Fruit fly (Drosophila melanogaster) whole organism, embryonic: ENCODE results near the gene CG5731.
A peak's percentile ranks its signal among the peaks of the same experiment; 100 is the strongest.

ENCODE experiments used
- CG1024 ChIP-seq: fragments of 200-800 bp; sonication (Bioruptor generic); IDR thresholded peaks from 2 replicates; pipeline ENCODE4 v1.3.6; 2022; ENCODE audit warnings: missing biosample characterization, missing genetic modification characterization
- CG10267 ChIP-seq: fragments of 200-800 bp; sonication (Bioruptor generic); optimal IDR thresholded peaks from 2 replicates; lab custom pipeline; 2018; ENCODE audit warnings: missing biosample characterization, mild to moderate bottlenecking, missing genetic modification characterization, moderate library complexity
- CG12104 ChIP-seq: fragments of 200-800 bp; sonication (Bioruptor generic); optimal IDR thresholded peaks from 3 replicates; lab custom pipeline; 2016; ENCODE audit warnings: missing biosample characterization, missing genetic modification characterization
- CG14050 ChIP-seq: fragments of 200-800 bp; sonication (Bioruptor generic); IDR thresholded peaks from 3 replicates; pipeline ENCODE4 v1.3.6; 2022; ENCODE audit warnings: missing biosample characterization, missing genetic modification characterization
- CG14667 ChIP-seq: fragments of 200-800 bp; sonication (Bioruptor generic); IDR thresholded peaks from 2 replicates; pipeline ENCODE4 v1.3.6; 2022; ENCODE audit warnings: missing biosample characterization, missing genetic modification characterization
- CG15011 ChIP-seq: fragments of 200-800 bp; sonication (Bioruptor generic); optimal IDR thresholded peaks from 3 replicates; lab custom pipeline; 2018; ENCODE audit warnings: missing biosample characterization, mild to moderate bottlenecking, missing genetic modification characterization
- CG15269 ChIP-seq: fragments of 200-800 bp; sonication (Bioruptor generic); optimal IDR thresholded peaks from 2 replicates; lab custom pipeline; 2018; ENCODE audit warnings: missing biosample characterization, mild to moderate bottlenecking, missing genetic modification characterization, moderate library complexity
- CG2875 ChIP-seq: fragments of 200-800 bp; sonication (Bioruptor generic); optimal IDR thresholded peaks from 2 replicates; lab custom pipeline; 2017; ENCODE audit warnings: missing biosample characterization, mild to moderate bottlenecking, missing genetic modification characterization, missing genetic modification reagents
- CG34422 ChIP-seq: fragments of 200-800 bp; sonication (Bioruptor generic); IDR thresholded peaks from 3 replicates; pipeline ENCODE4 v1.3.6; 2022; ENCODE audit warnings: missing biosample characterization, missing genetic modification characterization
- CG3847 ChIP-seq: fragments of 200-800 bp; sonication (Bioruptor generic); IDR thresholded peaks from 2 replicates; pipeline ENCODE4 v1.3.6; 2022; ENCODE audit warnings: missing biosample characterization, missing genetic modification characterization
- CG5180 ChIP-seq: fragments of 200-800 bp; sonication (Bioruptor generic); optimal IDR thresholded peaks from 3 replicates; lab custom pipeline; 2017; ENCODE audit warnings: missing biosample characterization, missing genetic modification characterization, mild to moderate bottlenecking, moderate library complexity, missing genetic modification reagents
- CG6765 ChIP-seq: fragments of 200-800 bp; sonication (Bioruptor generic); optimal IDR thresholded peaks from 3 replicates; lab custom pipeline; 2017; ENCODE audit warnings: missing biosample characterization, mild to moderate bottlenecking, missing genetic modification characterization
- CG6791 ChIP-seq: fragments of 200-800 bp; sonication (Bioruptor generic); IDR thresholded peaks from 3 replicates; pipeline ENCODE4 v1.3.6; 2022; ENCODE audit warnings: missing biosample characterization, missing genetic modification characterization; ENCODE audit not compliant: partially characterized antibody
- CG7372 ChIP-seq: fragments of 200-800 bp; sonication (Bioruptor generic); IDR thresholded peaks from 2 replicates; pipeline ENCODE4 v1.3.6; 2022; ENCODE audit warnings: missing biosample characterization, missing genetic modification characterization
- CG8281 ChIP-seq: fragments of 200-800 bp; sonication (Bioruptor generic); optimal IDR thresholded peaks from 2 replicates; lab custom pipeline; 2018; ENCODE audit warnings: missing biosample characterization, mild to moderate bottlenecking, missing genetic modification characterization, moderate library complexity
- CG8478 ChIP-seq: fragments of >200 bp; optimal IDR thresholded peaks from 2 replicates; lab custom pipeline; 2018
- CG8924 ChIP-seq: fragments of 200-800 bp; optimal IDR thresholded peaks from 3 replicates; lab custom pipeline; 2019; ENCODE audit warnings: missing biosample characterization, mild to moderate bottlenecking, missing genetic modification characterization, moderate library complexity
- D19B ChIP-seq: fragments of 200-800 bp; sonication (Bioruptor generic); optimal IDR thresholded peaks from 2 replicates; lab custom pipeline; 2017; ENCODE audit warnings: missing biosample characterization, mild to moderate bottlenecking, missing genetic modification characterization
- Dref ChIP-seq: fragments of 200-800 bp; sonication (Bioruptor generic); IDR thresholded peaks from 2 replicates; pipeline ENCODE4 v1.3.6; 2022; ENCODE audit warnings: missing biosample characterization, missing genetic modification characterization
- Drgx ChIP-seq: fragments of 200-800 bp; sonication (Bioruptor generic); IDR thresholded peaks from 2 replicates; pipeline ENCODE4 v1.3.6; 2022; ENCODE audit warnings: missing biosample characterization, missing genetic modification characterization
- Eip74EF ChIP-seq, 2 experiments: fragments of 200-800 bp in 1 of 2; fragments of >200 bp in 1 of 2; sonication (Bioruptor generic) in 1 of 2; optimal IDR thresholded peaks; 2 replicates each; lab custom pipeline; 2017 to 2019; ENCODE audit warnings: missing biosample characterization in 2 of 2, missing genetic modification characterization in 2 of 2, mild to moderate bottlenecking in 1 of 2, moderate library complexity in 1 of 2
- Elba2 ChIP-seq: fragments of 200-800 bp; sonication (Bioruptor generic); optimal IDR thresholded peaks from 3 replicates; lab custom pipeline; 2016; ENCODE audit warnings: missing biosample characterization, missing genetic modification characterization
- H15 ChIP-seq: fragments of 200-800 bp; sonication (Bioruptor generic); IDR thresholded peaks from 3 replicates; pipeline ENCODE4 v1.3.6; 2022; ENCODE audit warnings: missing biosample characterization, missing genetic modification characterization
- HmgZ ChIP-seq: fragments of 200-800 bp; sonication (Bioruptor generic); optimal IDR thresholded peaks from 2 replicates; lab custom pipeline; 2018; ENCODE audit warnings: missing biosample characterization, mild to moderate bottlenecking, missing genetic modification characterization
- Mad ChIP-seq: fragments of 200-800 bp; sonication (Bioruptor generic); optimal IDR thresholded peaks from 2 replicates; lab custom pipeline; 2016; ENCODE audit warnings: missing biosample characterization, missing genetic modification characterization
- Sry-δ ChIP-seq: fragments of 200-800 bp; sonication (Bioruptor generic); optimal IDR thresholded peaks from 2 replicates; lab custom pipeline; 2016; ENCODE audit warnings: missing biosample characterization, missing genetic modification characterization
- Taf1 ChIP-seq: fragments of 200-800 bp; sonication (Bioruptor generic); IDR thresholded peaks from 2 replicates; pipeline ENCODE4 v1.3.6; 2022; ENCODE audit warnings: missing biosample characterization, missing genetic modification characterization
- YL-1 ChIP-seq: fragments of 200-800 bp; sonication (Bioruptor generic); optimal IDR thresholded peaks from 3 replicates; lab custom pipeline; 2017; ENCODE audit warnings: missing biosample characterization, mild to moderate bottlenecking, missing genetic modification characterization
- al ChIP-seq: fragments of 200-800 bp; sonication (Bioruptor generic); IDR thresholded peaks from 2 replicates; pipeline ENCODE4 v1.3.6; 2022; ENCODE audit warnings: missing biosample characterization, missing genetic modification characterization
- az2 ChIP-seq: fragments of 200-800 bp; sonication (Bioruptor generic); optimal IDR thresholded peaks from 3 replicates; lab custom pipeline; 2016; ENCODE audit warnings: missing biosample characterization, missing genetic modification characterization
- cas ChIP-seq: fragments of 200-800 bp; sonication (Bioruptor generic); IDR thresholded peaks from 2 replicates; pipeline ENCODE4 v1.3.6; 2022; ENCODE audit warnings: missing biosample characterization, missing genetic modification characterization
- cato ChIP-seq: fragments of 200-800 bp; sonication (Bioruptor generic); optimal IDR thresholded peaks from 2 replicates; lab custom pipeline; 2016; ENCODE audit warnings: missing biosample characterization, missing genetic modification characterization, borderline replicate concordance
- crc ChIP-seq: fragments of 200-800 bp; sonication (Bioruptor generic); optimal IDR thresholded peaks from 2 replicates; lab custom pipeline; 2016; ENCODE audit warnings: missing biosample characterization, missing genetic modification characterization
- dmrt11E ChIP-seq: fragments of 200-800 bp; sonication (Bioruptor generic); optimal IDR thresholded peaks from 3 replicates; lab custom pipeline; 2018; ENCODE audit warnings: missing biosample characterization, mild to moderate bottlenecking, missing genetic modification characterization, moderate library complexity
- ems ChIP-seq: fragments of 200-800 bp; sonication (Bioruptor generic); optimal IDR thresholded peaks from 3 replicates; lab custom pipeline; 2016; ENCODE audit warnings: missing biosample characterization, missing genetic modification characterization
- en ChIP-seq: fragments of 200-800 bp; sonication (Bioruptor generic); optimal IDR thresholded peaks from 2 replicates; lab custom pipeline; 2016; ENCODE audit warnings: missing biosample characterization, missing genetic modification characterization
- fd96Cb ChIP-seq: fragments of 200-800 bp; sonication (Bioruptor generic); optimal IDR thresholded peaks from 2 replicates; lab custom pipeline; 2018; ENCODE audit warnings: missing biosample characterization, mild to moderate bottlenecking, missing genetic modification characterization, moderate library complexity
- grn ChIP-seq: fragments of 200-800 bp; sonication (Bioruptor generic); optimal IDR thresholded peaks from 3 replicates; lab custom pipeline; 2017; ENCODE audit warnings: missing biosample characterization, missing genetic modification characterization
- gsb-n ChIP-seq: fragments of 200-800 bp; sonication (Bioruptor generic); optimal IDR thresholded peaks from 3 replicates; lab custom pipeline; 2018; ENCODE audit warnings: missing biosample characterization, mild to moderate bottlenecking, missing genetic modification characterization
- hbn ChIP-seq: fragments of 200-800 bp; sonication (Bioruptor generic); IDR thresholded peaks from 2 replicates; pipeline ENCODE4 v1.3.6; 2022; ENCODE audit warnings: missing biosample characterization, missing genetic modification characterization; ENCODE audit not compliant: partially characterized antibody
- klu ChIP-seq: fragments of 200-800 bp; sonication (Bioruptor generic); IDR thresholded peaks from 2 replicates; pipeline ENCODE4 v1.3.6; 2022; ENCODE audit warnings: missing biosample characterization, missing genetic modification characterization
- maf-S ChIP-seq: fragments of 200-800 bp; sonication (Bioruptor generic); optimal IDR thresholded peaks from 2 replicates; lab custom pipeline; 2016; ENCODE audit warnings: missing biosample characterization, missing genetic modification characterization
- onecut ChIP-seq: fragments of 200-800 bp; sonication (Bioruptor generic); IDR thresholded peaks from 2 replicates; pipeline ENCODE4 v1.3.6; 2022; ENCODE audit warnings: missing biosample characterization, missing genetic modification characterization
- org-1 ChIP-seq: fragments of 200-800 bp; sonication (Bioruptor generic); optimal IDR thresholded peaks from 2 replicates; lab custom pipeline; 2017; ENCODE audit warnings: missing biosample characterization, missing genetic modification characterization
- peb ChIP-seq: fragments of 200-800 bp; sonication (Bioruptor generic); IDR thresholded peaks from 2 replicates; pipeline ENCODE4 v1.3.6; 2022; ENCODE audit warnings: missing biosample characterization, missing genetic modification characterization
- prd ChIP-seq, 3 experiments: fragments of >200 bp in 2 of 3; fragments of 200-800 bp in 1 of 3; sonication (Bioruptor generic) in 1 of 3; optimal IDR thresholded peaks in 2 of 3; IDR thresholded peaks in 1 of 3; 2 replicates in 2 of 3; 3 replicates in 1 of 3; pipeline versions ENCODE4 v1.3.6 to Lab custom; 2017 to 2022; ENCODE audit warnings: missing biosample characterization in 1 of 3, missing genetic modification characterization in 1 of 3
- scrt ChIP-seq: fragments of 200-800 bp; sonication (Bioruptor generic); optimal IDR thresholded peaks from 2 replicates; lab custom pipeline; 2018; ENCODE audit warnings: missing biosample characterization, mild to moderate bottlenecking, missing genetic modification characterization, moderate library complexity
- seq ChIP-seq: fragments of 200-800 bp; sonication (Bioruptor generic); IDR thresholded peaks from 2 replicates; pipeline ENCODE4 v1.3.6; 2022; ENCODE audit warnings: missing biosample characterization, missing genetic modification characterization
- slou ChIP-seq: fragments of 200-800 bp; sonication (Bioruptor generic); optimal IDR thresholded peaks from 3 replicates; lab custom pipeline; 2016; ENCODE audit warnings: missing biosample characterization, missing genetic modification characterization
- sqz ChIP-seq: fragments of 200-800 bp; sonication (Bioruptor generic); optimal IDR thresholded peaks from 3 replicates; lab custom pipeline; 2018; ENCODE audit warnings: missing biosample characterization, mild to moderate bottlenecking, missing genetic modification characterization
- vfl ChIP-seq: fragments of 200-800 bp; sonication (Bioruptor generic); optimal IDR thresholded peaks from 2 replicates; lab custom pipeline; 2016; ENCODE audit warnings: missing biosample characterization, missing genetic modification characterization

CG5731 gene

dm6 chr2L:10200847-10201246 is 8.7 kb downstream of the CG5731 start, which contains the start of the genes Ripalpha and RpL7 (continued):
- peak; percentile 98 for TF ChIP-seq CG34422 (GFP tag; lab: Robert Waterston, UW)
- TF ChIP-seq scrt (GFP tag; lab: Kevin White, UChicago), result peak; percentile 95
- TF ChIP-seq CG6791 (GFP tag; lab: Robert Waterston, UW), result peak; percentile 95
- peak; percentile 97 for TF ChIP-seq H15 (GFP tag; lab: Robert Waterston, UW)
- TF ChIP-seq Mad (GFP tag; lab: Kevin White, UChicago), result peak; percentile 99
- TF ChIP-seq seq (GFP tag; lab: Robert Waterston, UW), result peak; percentile 91
- peak; percentile 91 for TF ChIP-seq dmrt11E (tag; lab: Kevin White, UChicago)
- TF ChIP-seq fd96Cb, result peak; percentile 78
- peak; percentile 84 for TF ChIP-seq Drgx (GFP tag; lab: Robert Waterston, UW)
- TF ChIP-seq Elba2 (GFP tag; lab: Kevin White, UChicago), result peak; percentile 80
- peak; percentile 96 for TF ChIP-seq onecut (GFP tag; lab: Robert Waterston, UW)
- peak; percentile 98 for TF ChIP-seq HmgZ (tag; lab: Kevin White, UChicago)
- peak; percentile 89 for TF ChIP-seq CG5180 (GFP tag; lab: Kevin White, UChicago)
- peak; percentile 96 for TF ChIP-seq sqz (GFP tag; lab: Kevin White, UChicago)
- TF ChIP-seq YL-1, result peak; percentile 100
- peak; percentile 84 for TF ChIP-seq klu
- peak in 1 of 2 experiments; percentile 83 for TF ChIP-seq Eip74EF (GFP tag; optimal IDR thresholded peaks at IDR 0.05; lab: Kevin White, UChicago)
- peak; percentile 96 for TF ChIP-seq slou (GFP tag; lab: Kevin White, UChicago)
- peak; percentile 93 for TF ChIP-seq CG7372 (GFP tag; lab: Robert Waterston, UW)
- peak; percentile 82 for TF ChIP-seq CG8281 (tag; lab: Kevin White, UChicago)
- TF ChIP-seq CG15011 (GFP tag; lab: Kevin White, UChicago), result peak; percentile 96
- TF ChIP-seq Taf1 (GFP tag; lab: Robert Waterston, UW), result peak; percentile 80; the same call in 1 of the 2 replicates
- no peak for TF ChIP-seq CG8478 (lab: Kevin White, UChicago)
- peak; percentile 93 for TF ChIP-seq CG15269 (tag; lab: Kevin White, UChicago)
- peak; percentile 93 for TF ChIP-seq cas (GFP tag; lab: Robert Waterston, UW)
- peak; percentile 99 for TF ChIP-seq CG2875
- peak; percentile 100 for TF ChIP-seq CG6765 (GFP tag; lab: Kevin White, UChicago)
- TF ChIP-seq maf-S (GFP tag; lab: Kevin White, UChicago), result peak; percentile 98
- TF ChIP-seq CG14050, result peak; percentile 95
- peak; percentile 91 for TF ChIP-seq D19B (GFP tag; lab: Kevin White, UChicago)
- peak; percentile 98 for TF ChIP-seq Dref (GFP tag; lab: Robert Waterston, UW)
- peak; percentile 88 for TF ChIP-seq CG14667
- peak; percentile 89 for TF ChIP-seq CG8924 (tag; lab: Kevin White, UChicago)
- peak; percentile 98 for TF ChIP-seq en
- peak; percentile 96 for TF ChIP-seq az2 (GFP tag; lab: Kevin White, UChicago)
- TF ChIP-seq hbn (GFP tag; lab: Robert Waterston, UW), result peak; percentile 81
- peak; percentile 98 for TF ChIP-seq CG12104 (GFP tag; lab: Kevin White, UChicago)
- peak; percentile 97 for TF ChIP-seq org-1 (GFP tag; lab: Kevin White, UChicago)
- peak; percentile 95 for TF ChIP-seq cato (GFP tag; lab: Kevin White, UChicago)
- TF ChIP-seq gsb-n (tag; lab: Kevin White, UChicago), result peak; percentile 96
- peak; percentile 94 for TF ChIP-seq CG1024 (GFP tag; lab: Robert Waterston, UW)
- peak; percentile 98 for TF ChIP-seq CG3847 (GFP tag; lab: Robert Waterston, UW)
- TF ChIP-seq vfl (GFP tag; lab: Kevin White, UChicago), result peak; percentile 97
- peak; percentile 96 for TF ChIP-seq crc
- peak; percentile 94 for TF ChIP-seq al (GFP tag; lab: Robert Waterston, UW)
- TF ChIP-seq prd (optimal IDR thresholded peaks at IDR 0.05; lab: Kevin White, UChicago), result no peak
- TF ChIP-seq prd (GFP tag; IDR thresholded peaks at IDR 0.05; lab: Robert Waterston, UW), result peak; percentile 91
- peak; percentile 95 for TF ChIP-seq ems (GFP tag; lab: Kevin White, UChicago)
- peak; percentile 99 for TF ChIP-seq Sry-δ (GFP tag; lab: Kevin White, UChicago)
- TF ChIP-seq CG10267, result peak; percentile 99
- peak; percentile 96 for TF ChIP-seq grn (GFP tag; lab: Kevin White, UChicago)
- TF ChIP-seq peb (GFP tag; lab: Robert Waterston, UW), result peak; percentile 88
